Fruit fly (Drosophila melanogaster): ENCODE results near the gene jp.

Gene jp

DNA sequence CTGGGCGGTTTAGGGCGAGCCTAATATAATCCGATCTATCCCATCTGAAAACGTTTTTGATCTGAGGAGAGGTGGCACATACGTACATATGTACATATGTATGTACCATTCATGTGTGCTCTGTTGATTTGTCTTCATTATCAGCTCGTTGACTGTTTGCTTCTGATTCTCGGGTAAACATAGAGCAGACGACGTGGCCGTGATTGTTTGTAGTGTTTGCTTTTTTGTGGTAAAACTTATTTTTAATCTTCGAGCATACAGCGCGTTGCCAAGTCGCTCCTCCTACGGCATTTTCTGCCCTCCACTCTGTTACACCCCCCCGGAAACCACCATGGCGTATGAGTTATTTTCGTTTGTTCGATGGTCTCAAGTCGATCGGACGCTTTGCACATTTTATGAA, 40.8 kb downstream of the jp start (continued):
- peak; percentile 77 for TF ChIP-seq pfk (GFP tag; optimal IDR thresholded peaks at IDR 0.05)
- TF ChIP-seq cas (GFP tag; IDR thresholded peaks at IDR 0.05) = no peak
- no peak for TF ChIP-seq Doc3 (GFP tag; IDR thresholded peaks at IDR 0.05; ENCODE audit: partially characterized antibody)
- peak; percentile 50 for TF ChIP-seq CG15479 (GFP tag; optimal IDR thresholded peaks at IDR 0.05)
- TF ChIP-seq CG12236 (GFP tag; optimal IDR thresholded peaks at IDR 0.05) = peak; percentile 94
- TF ChIP-seq h (optimal IDR thresholded peaks at IDR 0.05) = no peak
- no peak for TF ChIP-seq Lpt (GFP tag; optimal IDR thresholded peaks at IDR 0.05)
- no peak for TF ChIP-seq Opbp (GFP tag; IDR thresholded peaks at IDR 0.05; ENCODE audit: partially characterized antibody)
- no peak for TF ChIP-seq Aef1 (GFP tag; IDR thresholded peaks at IDR 0.05)
- TF ChIP-seq Mes4 (GFP tag; optimal IDR thresholded peaks at IDR 0.05) = peak; percentile 90
- TF ChIP-seq CG4404 (GFP tag; IDR thresholded peaks at IDR 0.05) = no peak
- no peak for TF ChIP-seq GATAe (GFP tag; conservative IDR thresholded peaks at IDR 0.05)
- TF ChIP-seq Sin3A (optimal IDR thresholded peaks at IDR 0.05) = no peak
- TF ChIP-seq kay (GFP tag; optimal IDR thresholded peaks at IDR 0.05) = peak; percentile 80
- no peak for TF ChIP-seq Bgb (GFP tag; IDR thresholded peaks at IDR 0.05; ENCODE audit: partially characterized antibody)
- peak; percentile 38 for TF ChIP-seq Usf (GFP tag; optimal IDR thresholded peaks at IDR 0.05)
- TF ChIP-seq CG10147 (GFP tag; optimal IDR thresholded peaks at IDR 0.05) = peak; percentile 72
- TF ChIP-seq Tbp (GFP tag; optimal IDR thresholded peaks at IDR 0.05) = no peak
- TF ChIP-seq Hr3 (GFP tag; optimal IDR thresholded peaks at IDR 0.05) = peak; percentile 51
- no peak for TF ChIP-seq HLH4C (GFP tag; IDR thresholded peaks at IDR 0.05; ENCODE audit: partially characterized antibody)
- peak; percentile 89 for TF ChIP-seq p53 (GFP tag; optimal IDR thresholded peaks at IDR 0.05)
- peak; percentile 90 for TF ChIP-seq gsb-n (tag; optimal IDR thresholded peaks at IDR 0.05)
- peak; percentile 50; the same call in 1 of the 2 replicates for TF ChIP-seq danr (GFP tag; IDR thresholded peaks at IDR 0.05)
- TF ChIP-seq fd64A (GFP tag; optimal IDR thresholded peaks at IDR 0.05) = peak; percentile 98
- peak; percentile 43 for TF ChIP-seq CG9797 (GFP tag; optimal IDR thresholded peaks at IDR 0.05)
- no peak for TF ChIP-seq corto (GFP tag; optimal IDR thresholded peaks at IDR 0.05)
- TF ChIP-seq CG8478 (optimal IDR thresholded peaks at IDR 0.05) = no peak
- peak; percentile 93 for TF ChIP-seq CG12769 (tag; optimal IDR thresholded peaks at IDR 0.05)
- TF ChIP-seq sug (tag; optimal IDR thresholded peaks at IDR 0.05) = peak; percentile 80
- TF ChIP-seq CG6765 (GFP tag; optimal IDR thresholded peaks at IDR 0.05) = peak; percentile 93
- peak; percentile 78 for TF ChIP-seq pum (GFP tag; optimal IDR thresholded peaks at IDR 0.05)
- peak; percentile 89 for TF ChIP-seq CG12659 (GFP tag; optimal IDR thresholded peaks at IDR 0.05)
- TF ChIP-seq Poxn (GFP tag; IDR thresholded peaks at IDR 0.05) = no peak
- TF ChIP-seq CG11398 (GFP tag; optimal IDR thresholded peaks at IDR 0.05) = peak; percentile 95
- peak; percentile 98 for TF ChIP-seq CG6813 (GFP tag; optimal IDR thresholded peaks at IDR 0.05)
- peak; percentile 84 for TF ChIP-seq sim (GFP tag; IDR thresholded peaks at IDR 0.05)
- TF ChIP-seq cg (GFP tag; optimal IDR thresholded peaks at IDR 0.05) = peak; percentile 10
- peak; percentile 37 for TF ChIP-seq HmgD (GFP tag; optimal IDR thresholded peaks at IDR 0.05)
- peak; percentile 73 for TF ChIP-seq Nf-YB (GFP tag; optimal IDR thresholded peaks at IDR 0.05)
- peak; percentile 98 for TF ChIP-seq kni (GFP tag; optimal IDR thresholded peaks at IDR 0.05)
- peak; percentile 67 for TF ChIP-seq bowl (GFP tag; IDR thresholded peaks at IDR 0.05)
- 0 out of 3 replicates have a peak, but pooled peaks have one; percentile 41 for TF ChIP-seq CG2889 (GFP tag; IDR thresholded peaks at IDR 0.05)
- TF ChIP-seq Hey (tag; optimal IDR thresholded peaks at IDR 0.05) = peak; percentile 91
- peak; percentile 52 for TF ChIP-seq HLH54F (GFP tag; optimal IDR thresholded peaks at IDR 0.05)
- TF ChIP-seq CG7839 (tag; optimal IDR thresholded peaks at IDR 0.05) = peak; percentile 52
- TF ChIP-seq Dad (GFP tag; optimal IDR thresholded peaks at IDR 0.05) = peak; percentile 81
- TF ChIP-seq Dip2 (GFP tag; IDR thresholded peaks at IDR 0.05) = no peak
- no peak for TF ChIP-seq lov (optimal IDR thresholded peaks at IDR 0.05)
- TF ChIP-seq lov (GFP tag; IDR thresholded peaks at IDR 0.05) = peak; percentile 81; the same call in 2 of the 3 replicates
- TF ChIP-seq CG1832 (GFP tag; optimal IDR thresholded peaks at IDR 0.05) = no peak
- TF ChIP-seq CG6254 (GFP tag; optimal IDR thresholded peaks at IDR 0.05) = peak; percentile 91
- peak; percentile 98 for TF ChIP-seq mirr (GFP tag; optimal IDR thresholded peaks at IDR 0.05)

Data from whole organism, embryonic.